Worm (Caenorhabditis elegans): ENCODE results near the gene F28C6.9.

The F28C6.9 gene

ce11 chrII:8566039-8566438, 43.9 kb downstream of the F28C6.9 start, which contains the start of gene stc-1:
Gene stc-1, minus strand, starts transcription at chrII:8566139.
- TF ChIP-seq T22C8.4 (GFP tag; IDR thresholded peaks at IDR 0.05) (no peak), tab-1 (GFP tag; IDR thresholded peaks at IDR 0.05) (no peak), ztf-23 (GFP tag; IDR thresholded peaks at IDR 0.05) (no peak), ref-1 (GFP tag; conservative IDR thresholded peaks at IDR 0.05) (no peak)

- no peak for TF ChIP-seq ztf-23 (GFP tag; IDR thresholded peaks at IDR 0.05)
- TF ChIP-seq klf-2 (GFP tag; conservative IDR thresholded peaks at IDR 0.05), result no peak
- no peak for TF ChIP-seq cog-1 (tag; optimal IDR thresholded peaks at IDR 0.05)
- TF ChIP-seq med-1 (GFP tag; optimal IDR thresholded peaks at IDR 0.05; ENCODE audit: insufficient read depth), result no peak
- TF ChIP-seq tab-1 (GFP tag; IDR thresholded peaks at IDR 0.05), result no peak
- no peak for TF ChIP-seq ztf-29 (GFP tag; IDR thresholded peaks at IDR 0.05)
- no peak for TF ChIP-seq T22C8.4 (GFP tag; IDR thresholded peaks at IDR 0.05)
- TF ChIP-seq flt-1 (GFP tag; IDR thresholded peaks at IDR 0.05), result no peak
- no peak for TF ChIP-seq ref-1 (GFP tag; conservative IDR thresholded peaks at IDR 0.05)
Measured at ce11 chrII:8562002-8562401, 48.0 kb downstream of the F28C6.9 start, which contains the start of gene F54C9.14. Gene F54C9.14, plus strand, starts transcription at chrII:8562302.

ce11 chrII:8561227-8561626, 48.8 kb downstream of the F28C6.9 start, which contains the start of gene iff-2:
Gene iff-2, minus strand, starts transcription at chrII:8561367.
- TF ChIP-seq med-1 (GFP tag; optimal IDR thresholded peaks at IDR 0.05; ENCODE audit: insufficient read depth) (no peak), T22C8.4 (GFP tag; IDR thresholded peaks at IDR 0.05) (peak; percentile 52), ztf-23 (GFP tag; IDR thresholded peaks at IDR 0.05) (peak; percentile 92), flt-1 (GFP tag; IDR thresholded peaks at IDR 0.05) (peak; percentile 89), ztf-29 (GFP tag; IDR thresholded peaks at IDR 0.05) (peak; percentile 16; the same call in 1 of the 2 replicates), tab-1 (GFP tag; IDR thresholded peaks at IDR 0.05) (peak; percentile 24; the same call in 1 of the 2 replicates), klf-2 (GFP tag; conservative IDR thresholded peaks at IDR 0.05) (0 out of 2 replicates have a peak, but pooled peaks have one; percentile 51), ref-1 (GFP tag; conservative IDR thresholded peaks at IDR 0.05) (peak; percentile 46), cog-1 (tag; optimal IDR thresholded peaks at IDR 0.05) (peak; percentile 97)

ce11 chrII:8559188-8559587, 50.8 kb downstream of the F28C6.9 start:
- no peak for TF ChIP-seq ztf-29 (GFP tag; IDR thresholded peaks at IDR 0.05)
- no peak for TF ChIP-seq tab-1 (GFP tag; IDR thresholded peaks at IDR 0.05)
- no peak for TF ChIP-seq T22C8.4 (GFP tag; IDR thresholded peaks at IDR 0.05)
- TF ChIP-seq flt-1 (GFP tag; IDR thresholded peaks at IDR 0.05), result no peak
- TF ChIP-seq ztf-23 (GFP tag; IDR thresholded peaks at IDR 0.05), result no peak
